Worm (Caenorhabditis elegans) whole organism, mixed stage, embryonic: Measurements from ENCODE around the gene wdr-48.

Experiments
- M03D4.4 ChIP-seq: sonication (generic microtip); optimal IDR thresholded peaks from 2 replicates; lab custom pipeline; 2017; ENCODE audit warnings: mild to moderate bottlenecking, missing genetic modification characterization, missing compliant biosample characterization
- bed-3 ChIP-seq: fragments of 200-800 bp; sonication (Bioruptor generic); optimal IDR thresholded peaks from 3 replicates; lab custom pipeline; 2018; ENCODE audit warnings: mild to moderate bottlenecking, missing genetic modification characterization, moderate library complexity, missing compliant biosample characterization
- blmp-1 ChIP-seq: fragments of 150-350 bp; optimal IDR thresholded peaks from 2 replicates; lab custom pipeline; 2014; ENCODE audit warnings: missing biosample characterization, missing genetic modification characterization
- ceh-39 ChIP-seq: fragments of 150-350 bp; optimal IDR thresholded peaks from 2 replicates; lab custom pipeline; 2014; ENCODE audit warnings: missing biosample characterization, missing genetic modification characterization
- ceh-43 ChIP-seq: fragments of 200-800 bp; sonication (Bioruptor generic); optimal IDR thresholded peaks from 2 replicates; lab custom pipeline; 2018; ENCODE audit warnings: mild to moderate bottlenecking, missing genetic modification characterization, moderate library complexity, missing compliant biosample characterization
- ceh-83 ChIP-seq: fragments of 200-800 bp; sonication (Bioruptor generic); optimal IDR thresholded peaks from 2 replicates; lab custom pipeline; 2018; ENCODE audit warnings: mild to moderate bottlenecking, missing genetic modification characterization, missing compliant biosample characterization
- cnd-1 ChIP-seq: fragments of 200-800 bp; sonication (Bioruptor generic); optimal IDR thresholded peaks from 2 replicates; lab custom pipeline; 2018; ENCODE audit warnings: mild to moderate bottlenecking, missing genetic modification characterization, missing compliant biosample characterization
- drap-1 ChIP-seq: fragments of 200-800 bp; sonication (Bioruptor generic); optimal IDR thresholded peaks from 3 replicates; lab custom pipeline; 2018; ENCODE audit warnings: mild to moderate bottlenecking, missing genetic modification characterization, missing compliant biosample characterization
- elt-1 ChIP-seq: sonication (generic microtip); optimal IDR thresholded peaks from 2 replicates; lab custom pipeline; 2017; ENCODE audit warnings: missing genetic modification characterization, mild to moderate bottlenecking, missing compliant biosample characterization, antibody characterized with exemption, moderate library complexity, borderline replicate concordance; ENCODE audit not compliant: insufficient read depth
- elt-3 ChIP-seq: fragments of 150-350 bp; optimal IDR thresholded peaks from 2 replicates; lab custom pipeline; 2014; ENCODE audit warnings: missing biosample characterization, missing genetic modification characterization
- flh-1 ChIP-seq: fragments of 200-800 bp; sonication (Bioruptor generic); optimal IDR thresholded peaks from 2 replicates; lab custom pipeline; 2018; ENCODE audit warnings: mild to moderate bottlenecking, missing genetic modification characterization, moderate library complexity, missing compliant biosample characterization
- hlh-1 ChIP-seq: fragments of 150-350 bp; optimal IDR thresholded peaks from 2 replicates; lab custom pipeline; 2014; ENCODE audit warnings: missing biosample characterization, missing genetic modification reagents, missing genetic modification characterization
- lin-13 ChIP-seq: fragments of 150-350 bp; optimal IDR thresholded peaks from 2 replicates; lab custom pipeline; 2014; ENCODE audit warnings: missing biosample characterization, missing genetic modification characterization
- lin-32 ChIP-seq: fragments of 200-800 bp; sonication (Bioruptor generic); optimal IDR thresholded peaks from 2 replicates; lab custom pipeline; 2018; ENCODE audit warnings: mild to moderate bottlenecking, missing genetic modification characterization, missing compliant biosample characterization
- lsy-2 ChIP-seq: fragments of 150-350 bp; optimal IDR thresholded peaks from 2 replicates; lab custom pipeline; 2014; ENCODE audit warnings: missing biosample characterization, missing genetic modification characterization
- mab-5 ChIP-seq: fragments of 150-350 bp; optimal IDR thresholded peaks from 2 replicates; lab custom pipeline; 2014; ENCODE audit warnings: missing biosample characterization, missing genetic modification characterization
- mep-1 ChIP-seq: fragments of 150-350 bp; optimal IDR thresholded peaks from 2 replicates; lab custom pipeline; 2017; ENCODE audit warnings: missing biosample characterization, missing genetic modification reagents, missing genetic modification characterization, inconsistent platforms
- mls-2 ChIP-seq: sonication (generic microtip); optimal IDR thresholded peaks from 2 replicates; lab custom pipeline; 2016; ENCODE audit warnings: mild to moderate bottlenecking, missing genetic modification characterization, moderate library complexity, missing compliant biosample characterization
- nhr-12 ChIP-seq: fragments of 150-350 bp; optimal IDR thresholded peaks from 2 replicates; lab custom pipeline; 2014; ENCODE audit warnings: missing biosample characterization, missing genetic modification characterization
- nhr-2 ChIP-seq: fragments of 150-350 bp; optimal IDR thresholded peaks from 2 replicates; lab custom pipeline; 2014; ENCODE audit warnings: missing biosample characterization, missing genetic modification characterization
- nhr-237 ChIP-seq: fragments of 150-350 bp; optimal IDR thresholded peaks from 2 replicates; lab custom pipeline; 2014; ENCODE audit warnings: missing biosample characterization, missing genetic modification characterization
- nhr-28 ChIP-seq: fragments of 150-350 bp; optimal IDR thresholded peaks from 2 replicates; lab custom pipeline; 2014; ENCODE audit warnings: missing biosample characterization, missing genetic modification characterization
- nhr-76 ChIP-seq: sonication (generic microtip); optimal IDR thresholded peaks from 2 replicates; lab custom pipeline; 2017; ENCODE audit warnings: missing biosample characterization, missing genetic modification characterization
- pha-4 ChIP-seq: fragments of 150-350 bp; optimal IDR thresholded peaks from 2 replicates; lab custom pipeline; 2018; ENCODE audit warnings: missing biosample characterization, missing genetic modification reagents, missing genetic modification characterization
- sem-2 ChIP-seq: fragments of 200-800 bp; sonication (Bioruptor generic); optimal IDR thresholded peaks from 2 replicates; lab custom pipeline; 2018; ENCODE audit warnings: mild to moderate bottlenecking, missing genetic modification characterization, missing compliant biosample characterization
- snpc-4 ChIP-seq: fragments of 150-350 bp; optimal IDR thresholded peaks from 2 replicates; lab custom pipeline; 2014; ENCODE audit warnings: missing biosample characterization, missing genetic modification characterization
- sptf-1 ChIP-seq: sonication (generic microtip); optimal IDR thresholded peaks from 2 replicates; lab custom pipeline; 2017; ENCODE audit warnings: mild to moderate bottlenecking, missing genetic modification characterization, moderate library complexity, missing compliant biosample characterization
- unc-120 ChIP-seq: sonication (generic microtip); optimal IDR thresholded peaks from 2 replicates; lab custom pipeline; 2017; ENCODE audit warnings: missing genetic modification characterization, missing compliant biosample characterization; ENCODE audit not compliant: poor library complexity, severe bottlenecking
- unc-62 ChIP-seq: fragments of 150-350 bp; optimal IDR thresholded peaks from 2 replicates; lab custom pipeline; 2014; ENCODE audit warnings: missing biosample characterization, missing genetic modification reagents, missing genetic modification characterization
- zip-8 ChIP-seq: fragments of 150-350 bp; optimal IDR thresholded peaks from 2 replicates; lab custom pipeline; 2014; ENCODE audit warnings: missing biosample characterization, missing genetic modification characterization
- ztf-11 ChIP-seq: fragments of 150-350 bp; optimal IDR thresholded peaks from 2 replicates; lab custom pipeline; 2014; ENCODE audit warnings: missing biosample characterization, missing genetic modification characterization

Gene wdr-48

ce11 chrIII:4594324-4594723, 15.7 kb downstream of the wdr-48 start, which contains the start of gene apc-11:
apc-11 (minus strand) TSS chrIII:4594424.
- TF ChIP-seq lin-13 (tag; lab: Kevin White, UChicago) (no peak), nhr-28 (tag; lab: Kevin White, UChicago) (no peak), elt-3 (tag; lab: Kevin White, UChicago) (no peak), nhr-2 (tag; lab: Kevin White, UChicago) (no peak), lsy-2 (tag; lab: Kevin White, UChicago) (no peak), ztf-11 (tag; lab: Kevin White, UChicago) (no peak), cnd-1 (tag; lab: Kevin White, UChicago) (no peak), elt-1 (tag; lab: Kevin White, UChicago) (no peak), unc-62 (no peak), bed-3 (no peak), snpc-4 (tag; lab: Kevin White, UChicago) (no peak), nhr-76 (tag; lab: Kevin White, UChicago) (no peak), pha-4 (tag; lab: Kevin White, UChicago) (no peak), M03D4.4 (tag; lab: Kevin White, UChicago) (no peak)

ce11 chrIII:4594762-4595523, 16.3 kb downstream of the wdr-48 start:
- TF ChIP-seq mep-1 (no peak), ztf-11 (tag; lab: Kevin White, UChicago) (no peak), ceh-39 (no peak), mls-2 (tag; lab: Kevin White, UChicago) (no peak), pha-4 (tag; lab: Kevin White, UChicago) (no peak), unc-120 (tag; lab: Kevin White, UChicago) (no peak), ceh-43 (GFP tag; lab: Kevin White, UChicago) (no peak), drap-1 (no peak), zip-8 (tag; lab: Kevin White, UChicago) (no peak), elt-1 (tag; lab: Kevin White, UChicago) (no peak), lin-32 (GFP tag; lab: Kevin White, UChicago) (no peak)

- TF ChIP-seq unc-120 (tag; lab: Kevin White, UChicago) (no peak), nhr-76 (tag; lab: Kevin White, UChicago) (no peak), snpc-4 (tag; lab: Kevin White, UChicago) (no peak), cnd-1 (tag; lab: Kevin White, UChicago) (no peak), ztf-11 (tag; lab: Kevin White, UChicago) (no peak), unc-62 (no peak), M03D4.4 (tag; lab: Kevin White, UChicago) (no peak)
Measured at ce11 chrIII:4595771-4596227, 17.1 kb downstream of the wdr-48 start, which contains the start of gene asb-1. asb-1 (minus strand) TSS chrIII:4595821.

DNA sequence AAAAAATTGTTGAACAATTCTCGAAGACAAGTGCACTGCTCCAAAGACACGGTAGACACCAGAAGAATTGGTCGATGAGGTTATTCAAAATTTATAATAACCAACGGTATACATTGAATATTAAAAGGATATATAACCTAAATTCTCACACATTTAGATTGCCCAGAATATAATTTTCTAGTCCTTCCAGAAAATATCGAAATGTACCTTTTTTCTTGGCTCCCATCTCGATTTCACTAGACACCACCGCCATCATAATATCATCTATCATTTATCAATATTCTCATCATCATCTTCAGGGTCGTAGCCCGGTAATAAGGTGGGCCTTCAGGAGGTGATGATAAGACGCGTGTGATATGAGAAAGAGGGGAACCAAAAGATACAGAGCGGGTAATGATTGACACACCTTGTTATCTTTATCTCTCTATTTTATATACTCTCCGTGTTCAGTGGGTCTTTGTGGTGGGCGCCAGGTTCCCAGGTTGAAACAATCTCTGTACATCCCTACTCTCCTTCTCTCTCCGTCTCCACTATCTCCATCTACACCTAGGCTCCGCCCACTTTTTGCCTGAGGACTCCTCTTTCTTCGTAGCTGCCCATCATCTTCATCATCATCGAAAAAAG, 21.6 kb downstream of the wdr-48 start, which contains the start of gene mab-21:
Gene mab-21, plus strand, starts transcription at position 615 of the 624 bp plus-strand sequence.
- TF ChIP-seq nhr-237 (tag; lab: Kevin White, UChicago) (no peak), unc-62 (peak; percentile 63), elt-3 (tag; lab: Kevin White, UChicago) (peak; percentile 47), elt-1 (tag; lab: Kevin White, UChicago) (peak; percentile 29)

ce11 chrIII:4601286-4601685, 22.6 kb downstream of the wdr-48 start:
- no peak for TF ChIP-seq flh-1 (GFP tag; lab: Kevin White, UChicago)
- TF ChIP-seq mab-5 (tag; lab: Kevin White, UChicago), result no peak
- TF ChIP-seq nhr-76 (tag; lab: Kevin White, UChicago), result no peak
- no peak for TF ChIP-seq sptf-1 (tag; lab: Kevin White, UChicago)

DNA sequence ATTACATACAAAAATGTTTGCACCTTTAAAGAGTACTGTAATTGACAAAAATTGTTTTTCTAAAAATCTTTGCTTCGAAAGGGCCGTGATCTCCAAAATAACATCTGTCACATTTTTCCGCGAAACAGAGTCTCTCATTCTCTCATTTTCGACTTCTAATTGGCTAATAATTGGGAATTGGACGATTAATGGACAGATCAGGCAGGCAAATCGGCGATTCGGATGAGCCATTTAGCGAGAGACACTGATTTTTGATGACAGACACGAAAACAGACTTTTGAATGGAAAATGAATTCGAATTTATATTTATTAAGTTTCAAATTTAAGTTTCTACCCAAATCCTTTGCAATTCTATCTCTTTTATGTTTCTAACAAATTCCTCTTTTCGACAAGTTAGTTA, 25.2 kb downstream of the wdr-48 start:
- TF ChIP-seq ceh-83 (GFP tag; lab: Kevin White, UChicago), result no peak
- TF ChIP-seq unc-62, result no peak
- TF ChIP-seq lsy-2 (tag; lab: Kevin White, UChicago), result no peak
- TF ChIP-seq blmp-1 (tag; lab: Kevin White, UChicago), result no peak
- TF ChIP-seq M03D4.4 (tag; lab: Kevin White, UChicago), result no peak
- no peak for TF ChIP-seq nhr-12 (tag; lab: Kevin White, UChicago)
- no peak for TF ChIP-seq hlh-1 (tag; lab: Kevin White, UChicago)
- no peak for TF ChIP-seq mls-2 (tag; lab: Kevin White, UChicago)
- no peak for TF ChIP-seq sem-2 (GFP tag; lab: Kevin White, UChicago)
- no peak for TF ChIP-seq ceh-43 (GFP tag; lab: Kevin White, UChicago)
- TF ChIP-seq unc-120 (tag; lab: Kevin White, UChicago), result no peak
- no peak for TF ChIP-seq zip-8 (tag; lab: Kevin White, UChicago)
